Worm (Caenorhabditis elegans): Measurements from ENCODE around the gene nhr-1.

The nhr-1 gene

DNA sequence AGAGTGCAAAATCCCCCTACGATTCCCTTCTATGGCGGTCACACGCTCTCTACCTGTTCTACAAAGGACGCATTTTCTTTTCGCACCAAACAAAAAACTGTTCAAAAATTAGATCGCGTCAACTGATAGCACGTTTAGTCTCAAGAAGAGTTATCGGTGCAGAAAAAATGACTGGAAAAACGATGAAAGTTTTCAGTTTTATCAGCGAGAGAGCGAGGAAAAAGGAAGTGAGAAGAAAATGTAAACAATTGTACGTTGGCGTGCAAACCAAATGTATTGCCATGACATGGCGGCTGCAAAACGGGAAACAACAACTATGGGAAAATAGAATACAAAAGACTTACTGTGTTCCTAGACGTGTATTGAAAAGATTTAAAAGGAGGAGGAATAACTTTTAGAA lies 23.7 kb downstream of the nhr-1 start:
- TF ChIP-seq F26F4.8 (GFP tag; conservative IDR thresholded peaks at IDR 0.05) (no peak), daf-8 (GFP tag; IDR thresholded peaks at IDR 0.05) (no peak), Y48G9A.11 (GFP tag; IDR thresholded peaks at IDR 0.05) (no peak), nhr-102 (tag; optimal IDR thresholded peaks at IDR 0.05) (no peak), dve-1 (tag; optimal IDR thresholded peaks at IDR 0.05; ENCODE audit: insufficient read depth) (no peak), dmd-6 (GFP tag; IDR thresholded peaks at IDR 0.05) (peak; percentile 49; the same call in 1 of the 2 replicates), aly-2 (tag; optimal IDR thresholded peaks at IDR 0.05) (no peak), ceh-62 (tag; optimal IDR thresholded peaks at IDR 0.05) (no peak), daf-12 (tag; optimal IDR thresholded peaks at IDR 0.05) (no peak), ces-1 (GFP tag; optimal IDR thresholded peaks at IDR 0.05) (no peak), nhr-28 (tag; optimal IDR thresholded peaks at IDR 0.05) (peak; percentile 35), daf-16 (GFP tag; optimal IDR thresholded peaks at IDR 0.05) (no peak), daf-16 (tag; optimal IDR thresholded peaks at IDR 0.05) (peak; percentile 28), hlh-11 (tag; optimal IDR thresholded peaks at IDR 0.05) (peak; percentile 35), hmg-1.1 (GFP tag; IDR thresholded peaks at IDR 0.05) (no peak), egl-43 (GFP tag; IDR thresholded peaks at IDR 0.05) (no peak), ZK546.5 (tag; optimal IDR thresholded peaks at IDR 0.05) (no peak), rbr-2 (tag; optimal IDR thresholded peaks at IDR 0.05) (no peak), ceh-82 (tag; optimal IDR thresholded peaks at IDR 0.05) (no peak), ama-1 (optimal IDR thresholded peaks at IDR 0.05) (no peak), ceh-44 (GFP tag; IDR thresholded peaks at IDR 0.05) (no peak), spr-1 (tag; optimal IDR thresholded peaks at IDR 0.05) (no peak), zfp-2 (tag; optimal IDR thresholded peaks at IDR 0.05) (no peak), pqm-1 (tag; optimal IDR thresholded peaks at IDR 0.05) (peak; percentile 39)

DNA sequence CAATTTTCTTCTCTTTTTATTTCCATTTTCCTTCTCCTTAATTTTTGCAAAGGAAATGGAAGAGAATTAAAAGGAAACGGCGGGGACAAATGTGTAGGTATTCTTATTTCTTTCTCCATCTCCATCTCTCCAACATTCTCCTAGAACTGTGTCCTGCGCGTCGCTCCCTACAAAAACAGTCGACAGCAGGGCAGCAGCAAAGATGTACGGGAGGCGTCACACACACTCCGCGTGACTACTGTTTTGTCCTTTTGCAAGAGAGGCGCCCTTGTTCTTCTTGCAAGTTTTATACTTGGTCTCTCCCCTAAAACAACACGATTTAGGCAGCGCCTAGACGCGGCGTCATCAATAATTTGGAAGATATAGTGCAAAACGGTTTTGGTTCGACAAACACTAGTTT lies 26.1 kb downstream of the nhr-1 start:
- TF ChIP-seq zfp-2 (tag; optimal IDR thresholded peaks at IDR 0.05) (no peak), mep-1 (tag; optimal IDR thresholded peaks at IDR 0.05) (peak; percentile 1), ZK337.2 (GFP tag; IDR thresholded peaks at IDR 0.05) (no peak), hlh-30 (tag; optimal IDR thresholded peaks at IDR 0.05; ENCODE audit: insufficient read depth) (peak; percentile 77), php-3 (GFP tag; IDR thresholded peaks at IDR 0.05) (no peak), lsy-2 (tag; optimal IDR thresholded peaks at IDR 0.05) (no peak), mxl-3 (GFP tag; optimal IDR thresholded peaks at IDR 0.05) (peak; percentile 82), Y5F2A.4 (GFP tag; optimal IDR thresholded peaks at IDR 0.05) (no peak), nhr-48 (tag; optimal IDR thresholded peaks at IDR 0.05) (peak; percentile 35), hlh-11 (tag; optimal IDR thresholded peaks at IDR 0.05) (peak; percentile 40), egl-43 (GFP tag; IDR thresholded peaks at IDR 0.05) (no peak), nhr-77 (tag; optimal IDR thresholded peaks at IDR 0.05) (no peak), saeg-2 (GFP tag; IDR thresholded peaks at IDR 0.05) (no peak), hmg-1.1 (GFP tag; IDR thresholded peaks at IDR 0.05) (peak; percentile 41; the same call in 1 of the 2 replicates), D1046.2 (GFP tag; IDR thresholded peaks at IDR 0.05) (no peak), nhr-28 (tag; optimal IDR thresholded peaks at IDR 0.05) (peak; percentile 73), mdl-1 (tag; optimal IDR thresholded peaks at IDR 0.05) (peak in 1 of 2 experiments; percentile 69)

DNA sequence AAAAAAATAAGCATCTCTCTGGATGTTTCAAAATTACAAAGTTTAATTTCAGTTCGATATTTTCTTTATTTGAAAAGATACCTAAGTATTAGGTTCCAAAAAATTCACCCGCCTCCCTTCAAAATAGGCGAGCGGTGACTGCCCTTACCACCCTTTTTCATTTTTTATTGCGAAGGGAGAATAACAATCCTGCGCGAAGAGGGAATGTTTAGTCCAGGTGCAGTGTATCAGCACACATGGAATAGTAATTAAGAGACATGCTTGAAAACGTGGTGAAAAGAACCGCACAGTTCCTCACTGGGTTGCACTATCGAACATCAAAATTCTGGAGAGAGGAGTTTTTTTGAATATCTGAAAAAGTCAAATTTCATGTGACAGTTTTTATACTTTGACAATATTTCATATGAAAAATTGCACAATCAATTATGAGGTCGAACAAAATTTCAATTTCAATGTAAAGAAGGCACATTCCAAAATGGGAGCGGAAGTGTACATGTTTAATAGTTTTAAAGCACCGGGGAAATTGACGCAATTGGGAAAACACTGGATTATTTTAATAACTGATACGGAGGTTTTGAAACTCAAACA lies 30.6 kb downstream of the nhr-1 start:
- TF ChIP-seq egl-43 (GFP tag; IDR thresholded peaks at IDR 0.05) (no peak; the same call in 1 of the 2 replicates), T26A8.4 (GFP tag; IDR thresholded peaks at IDR 0.05) (peak; percentile 98), snpc-1.2 (GFP tag; IDR thresholded peaks at IDR 0.05) (no peak), nhr-41 (GFP tag; IDR thresholded peaks at IDR 0.05) (peak; percentile 80), nhr-11 (tag; optimal IDR thresholded peaks at IDR 0.05) (peak; percentile 56), dmd-9 (GFP tag; IDR thresholded peaks at IDR 0.05) (peak; percentile 78), skn-1 (tag; optimal IDR thresholded peaks at IDR 0.05) (no peak), aly-2 (tag; optimal IDR thresholded peaks at IDR 0.05) (no peak), duxl-1 (tag; optimal IDR thresholded peaks at IDR 0.05; ENCODE audit: poor library complexity) (peak; percentile 96), daf-12 (tag; optimal IDR thresholded peaks at IDR 0.05) (no peak), zip-2 (tag; optimal IDR thresholded peaks at IDR 0.05) (peak; percentile 75), F49E8.2 (tag; optimal IDR thresholded peaks at IDR 0.05; ENCODE audit: borderline replicate concordance) (no peak), mdt-29 (GFP tag; IDR thresholded peaks at IDR 0.05) (peak; percentile 78), daf-19 (GFP tag; conservative IDR thresholded peaks at IDR 0.05) (peak; percentile 84), mdl-1 (tag; optimal IDR thresholded peaks at IDR 0.05) (peak; percentile 21 to 68), nhr-6 (tag; optimal IDR thresholded peaks at IDR 0.05) (peak; percentile 23), hif-1 (tag; optimal IDR thresholded peaks at IDR 0.05) (peak in 1 of 2 experiments; percentile 30)
